Worm (Caenorhabditis elegans) whole organism, young adult: ENCODE measurements around the gene Y45G5AM.3.

Experiments used
- B0019.2 ChIP-seq: fragments of 200-800 bp; sonication (Bioruptor generic); conservative IDR thresholded peaks from 2 replicates; pipeline ENCODE4 v1.3.6; 2022; ENCODE audit warnings: missing genetic modification reagents, missing genetic modification characterization, missing compliant biosample characterization
- B0035.1 ChIP-seq: sonication (generic microtip); optimal IDR thresholded peaks from 2 replicates; lab custom pipeline; 2016; ENCODE audit warnings: missing genetic modification characterization, mild to moderate bottlenecking, missing compliant biosample characterization, missing genotype, missing genetic modification reagents
- B0261.1 ChIP-seq: sonication (generic microtip); optimal IDR thresholded peaks from 2 replicates; lab custom pipeline; 2016; ENCODE audit warnings: mild to moderate bottlenecking, missing genetic modification characterization, moderate library complexity, missing compliant biosample characterization
- C06A6.2 ChIP-seq: fragments of 200-800 bp; sonication (Bioruptor generic); conservative IDR thresholded peaks from 2 replicates; pipeline ENCODE4 v1.3.6; 2022; ENCODE audit warnings: missing genetic modification characterization, missing compliant biosample characterization
- F23B12.7 ChIP-seq: sonication (generic microtip); optimal IDR thresholded peaks from 2 replicates; lab custom pipeline; 2017; ENCODE audit warnings: missing genetic modification characterization, mild to moderate bottlenecking, missing compliant biosample characterization, antibody characterized with exemption, moderate library complexity; ENCODE audit not compliant: insufficient read depth
- F57C9.4 ChIP-seq: sonication (generic microtip); optimal IDR thresholded peaks from 2 replicates; lab custom pipeline; 2017; ENCODE audit warnings: mild to moderate bottlenecking, missing genetic modification characterization, missing compliant biosample characterization
- K11D2.4 ChIP-seq: fragments of 200-800 bp; sonication (Bioruptor generic); IDR thresholded peaks from 2 replicates; pipeline ENCODE4 v1.3.6; 2022; ENCODE audit warnings: missing genetic modification reagents, missing genetic modification characterization, missing compliant biosample characterization
- T26A5.8 ChIP-seq: sonication (generic microtip); optimal IDR thresholded peaks from 2 replicates; lab custom pipeline; 2016; ENCODE audit warnings: missing genetic modification characterization, missing compliant biosample characterization
- Y53G8AR.9 ChIP-seq: fragments of 200-800 bp; sonication (Bioruptor generic); conservative IDR thresholded peaks from 2 replicates; pipeline ENCODE4 v1.3.6; 2022; ENCODE audit warnings: missing genetic modification reagents, missing genetic modification characterization, missing compliant biosample characterization
- ama-1 ChIP-seq, 3 experiments: fragments of 150-350 bp in 1 of 3; sonication (generic microtip) in 2 of 3; optimal IDR thresholded peaks; 2 replicates each; lab custom pipeline; 2014 to 2018; ENCODE audit warnings: missing biosample characterization in 2 of 3, missing genetic modification characterization in 2 of 3, missing genetic modification reagents in 2 of 3
- atf-7 ChIP-seq: sonication (generic microtip); optimal IDR thresholded peaks from 2 replicates; lab custom pipeline; 2017; ENCODE audit warnings: mild to moderate bottlenecking, missing genetic modification characterization, missing compliant biosample characterization
- attf-5 ChIP-seq: fragments of 200-800 bp; sonication (Bioruptor generic); optimal IDR thresholded peaks from 2 replicates; lab custom pipeline; 2018; ENCODE audit warnings: mild to moderate bottlenecking, missing genetic modification characterization, missing compliant biosample characterization
- attf-6 ChIP-seq: fragments of 200-800 bp; sonication (Bioruptor generic); IDR thresholded peaks from 2 replicates; pipeline ENCODE4 v1.3.6; 2022; ENCODE audit warnings: missing genetic modification reagents, missing genetic modification characterization, missing compliant biosample characterization
- ceh-100 ChIP-seq: fragments of 200-800 bp; sonication (Bioruptor generic); IDR thresholded peaks from 2 replicates; pipeline ENCODE4 v1.3.6; 2022; ENCODE audit warnings: missing genetic modification reagents, missing genetic modification characterization, missing compliant biosample characterization
- ceh-79 ChIP-seq: sonication (generic microtip); optimal IDR thresholded peaks from 2 replicates; lab custom pipeline; 2017; ENCODE audit warnings: mild to moderate bottlenecking, missing genetic modification characterization, missing compliant biosample characterization
- chd-7 ChIP-seq: sonication (generic microtip); optimal IDR thresholded peaks from 2 replicates; lab custom pipeline; 2016; ENCODE audit warnings: mild to moderate bottlenecking, missing genetic modification characterization, moderate library complexity, missing compliant biosample characterization
- dpff-1 ChIP-seq: sonication (generic microtip); optimal IDR thresholded peaks from 2 replicates; lab custom pipeline; 2017; ENCODE audit warnings: mild to moderate bottlenecking, missing genetic modification characterization, missing compliant biosample characterization
- dpl-1 ChIP-seq: fragments of 150-350 bp; optimal IDR thresholded peaks from 2 replicates; lab custom pipeline; 2014; ENCODE audit warnings: missing biosample characterization, missing genetic modification reagents, missing genetic modification characterization
- egl-44 ChIP-seq: fragments of 200-800 bp; sonication (Bioruptor generic); IDR thresholded peaks from 2 replicates; pipeline ENCODE4 v1.3.6; 2022; ENCODE audit warnings: missing genetic modification reagents, missing genetic modification characterization, missing compliant biosample characterization
- egrh-3 ChIP-seq: fragments of 200-800 bp; sonication (Bioruptor generic); IDR thresholded peaks from 2 replicates; pipeline ENCODE4 v1.3.6; 2022; ENCODE audit warnings: missing genetic modification reagents, missing genetic modification characterization, missing compliant biosample characterization
- fkh-3 ChIP-seq: sonication (generic microtip); optimal IDR thresholded peaks from 2 replicates; lab custom pipeline; 2016; ENCODE audit warnings: mild to moderate bottlenecking, missing genetic modification characterization, missing compliant biosample characterization
- gei-17 ChIP-seq: fragments of 200-800 bp; sonication (Bioruptor generic); optimal IDR thresholded peaks from 2 replicates; lab custom pipeline; 2018; ENCODE audit warnings: mild to moderate bottlenecking, missing genetic modification characterization, missing compliant biosample characterization
- hlh-12 ChIP-seq: sonication (generic microtip); optimal IDR thresholded peaks from 2 replicates; lab custom pipeline; 2016; ENCODE audit warnings: missing genetic modification characterization, missing compliant biosample characterization
- lag-1 ChIP-seq: fragments of 200-800 bp; sonication (Bioruptor generic); IDR thresholded peaks from 2 replicates; pipeline ENCODE4 v1.3.6; 2022; ENCODE audit warnings: missing genetic modification reagents, missing genetic modification characterization, missing compliant biosample characterization
- let-607 ChIP-seq, 2 experiments: fragments of 200-800 bp in 1 of 2; sonication (Bioruptor generic) in 1 of 2; sonication (generic microtip) in 1 of 2; optimal IDR thresholded peaks; 2 replicates each; lab custom pipeline; 2016 to 2018; ENCODE audit warnings: mild to moderate bottlenecking in 2 of 2, missing compliant biosample characterization in 2 of 2, missing genetic modification characterization in 2 of 2, moderate library complexity in 2 of 2, missing genotype in 1 of 2
- lin-40 ChIP-seq: sonication (generic microtip); optimal IDR thresholded peaks from 2 replicates; lab custom pipeline; 2016; ENCODE audit warnings: missing genetic modification characterization, mild to moderate bottlenecking, missing compliant biosample characterization, missing genotype, missing genetic modification reagents
- lsy-27 ChIP-seq: sonication (generic microtip); optimal IDR thresholded peaks from 2 replicates; lab custom pipeline; 2017; ENCODE audit warnings: missing genetic modification characterization, mild to moderate bottlenecking, missing compliant biosample characterization, antibody characterized with exemption, missing genotype, borderline replicate concordance; ENCODE audit not compliant: insufficient read depth
- madf-6 ChIP-seq: fragments of 200-800 bp; sonication (Bioruptor generic); IDR thresholded peaks from 2 replicates; pipeline ENCODE4 v1.3.6; 2022; ENCODE audit warnings: missing genetic modification reagents, missing genetic modification characterization, missing compliant biosample characterization
- mcd-1 ChIP-seq: fragments of 200-800 bp; sonication (Bioruptor generic); IDR thresholded peaks from 2 replicates; pipeline ENCODE4 v1.3.6; 2022; ENCODE audit warnings: missing genetic modification reagents, missing genetic modification characterization, missing compliant biosample characterization
- mes-4 ChIP-seq: sonication (generic microtip); optimal IDR thresholded peaks from 2 replicates; lab custom pipeline; 2016; ENCODE audit warnings: missing genotype, missing genetic modification characterization, missing compliant biosample characterization
- nhr-90 ChIP-seq: sonication (generic microtip); optimal IDR thresholded peaks from 2 replicates; lab custom pipeline; 2016; ENCODE audit warnings: missing genotype, mild to moderate bottlenecking, missing genetic modification characterization, missing compliant biosample characterization
- snpc-1.1 ChIP-seq: sonication (generic microtip); optimal IDR thresholded peaks from 2 replicates; lab custom pipeline; 2017; ENCODE audit warnings: missing genetic modification characterization, mild to moderate bottlenecking, missing compliant biosample characterization, antibody characterized with exemption, moderate library complexity, missing genotype, missing genetic modification reagents; ENCODE audit not compliant: insufficient read depth
- sptf-2 ChIP-seq: fragments of 200-800 bp; sonication (Bioruptor generic); optimal IDR thresholded peaks from 2 replicates; lab custom pipeline; 2018; ENCODE audit warnings: mild to moderate bottlenecking, missing genetic modification characterization, missing compliant biosample characterization
- tbx-9 ChIP-seq: sonication (generic microtip); optimal IDR thresholded peaks from 2 replicates; lab custom pipeline; 2016; ENCODE audit warnings: borderline replicate concordance, missing genetic modification characterization, inconsistent platforms, missing compliant biosample characterization
- zim-3 ChIP-seq: sonication (generic microtip); optimal IDR thresholded peaks from 2 replicates; lab custom pipeline; 2017; ENCODE audit warnings: mild to moderate bottlenecking, missing genetic modification characterization, moderate library complexity, missing compliant biosample characterization

Y45G5AM.3 gene

DNA sequence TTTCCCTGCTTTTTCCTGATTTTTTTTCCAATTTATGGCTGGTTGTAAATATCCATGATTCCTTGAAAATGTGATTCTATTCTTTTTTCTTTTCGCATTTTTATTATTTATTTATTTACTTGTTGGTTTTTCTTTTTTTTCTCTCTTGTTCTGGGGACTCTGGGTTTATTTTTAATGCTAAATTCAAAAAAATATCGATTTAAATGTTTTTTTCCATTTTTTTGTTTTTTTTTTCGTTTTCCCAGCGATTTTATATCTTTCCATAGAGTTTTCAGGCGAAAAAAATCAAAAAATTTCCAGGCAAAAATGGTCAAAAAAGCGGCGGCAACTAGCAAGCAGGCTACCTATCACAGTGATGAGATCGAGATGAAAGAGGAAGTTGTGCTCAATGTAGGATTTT, 34.8 kb downstream of the Y45G5AM.3 start, which contains the start of gene rpac-40:
Gene rpac-40 (plus strand): TSS at position 301 of the 400 bp plus-strand sequence.
- TF ChIP-seq Y53G8AR.9 (GFP tag; lab: Robert Waterston, UW) (no peak), madf-6 (GFP tag; lab: Robert Waterston, UW) (0 out of 2 replicates have a peak, but pooled peaks have one; percentile 10)
- TF ChIP-seq, all 124 proteins: peak for 1

DNA sequence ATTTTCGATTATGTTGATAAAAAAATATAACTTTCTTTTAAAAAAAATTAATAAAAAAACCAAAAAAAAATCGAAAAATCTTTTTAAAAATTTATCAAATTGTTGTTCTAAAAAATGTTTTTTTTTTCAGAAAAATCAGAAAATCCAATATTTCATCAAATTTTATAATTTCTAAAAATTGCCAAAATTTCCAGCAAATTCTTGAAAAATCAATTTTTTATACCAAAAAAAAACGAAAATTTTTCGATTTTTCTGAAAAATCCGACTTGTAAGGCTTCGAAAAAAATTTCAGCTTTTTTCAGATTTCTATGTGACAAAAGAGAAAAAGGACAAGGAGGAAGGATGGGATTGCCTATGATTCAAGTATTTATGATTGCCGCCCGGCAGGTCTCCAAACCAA, 40.1 kb downstream of the Y45G5AM.3 start, which contains the start of gene H43I07.1:
Gene H43I07.1 (plus strand): TSS at position 301 of the 400 bp plus-strand sequence.
- TF ChIP-seq sptf-2 (GFP tag; lab: Kevin White, UChicago) (no peak), fkh-3 (tag; lab: Kevin White, UChicago) (no peak), lsy-27 (no peak), let-607 (tag; optimal IDR thresholded peaks at IDR 0.05; lab: Kevin White, UChicago) (no peak), F57C9.4 (tag; lab: Kevin White, UChicago) (no peak), C06A6.2 (GFP tag; lab: Robert Waterston, UW) (no peak), egrh-3 (no peak), K11D2.4 (GFP tag; lab: Robert Waterston, UW) (no peak), nhr-90 (tag; lab: Kevin White, UChicago) (no peak), hlh-12 (tag; lab: Kevin White, UChicago) (no peak), mes-4 (no peak), snpc-1.1 (tag; lab: Kevin White, UChicago) (no peak), B0019.2 (GFP tag; lab: Robert Waterston, UW) (no peak), gei-17 (no peak), egl-44 (GFP tag; lab: Robert Waterston, UW) (no peak), zim-3 (tag; lab: Kevin White, UChicago) (no peak), attf-5 (GFP tag; lab: Kevin White, UChicago) (no peak), dpl-1 (GFP tag; lab: Kevin White, UChicago) (no peak), dpff-1 (tag; lab: Kevin White, UChicago) (no peak)
- TF ChIP-seq, all 124 proteins: peak for 0

DNA sequence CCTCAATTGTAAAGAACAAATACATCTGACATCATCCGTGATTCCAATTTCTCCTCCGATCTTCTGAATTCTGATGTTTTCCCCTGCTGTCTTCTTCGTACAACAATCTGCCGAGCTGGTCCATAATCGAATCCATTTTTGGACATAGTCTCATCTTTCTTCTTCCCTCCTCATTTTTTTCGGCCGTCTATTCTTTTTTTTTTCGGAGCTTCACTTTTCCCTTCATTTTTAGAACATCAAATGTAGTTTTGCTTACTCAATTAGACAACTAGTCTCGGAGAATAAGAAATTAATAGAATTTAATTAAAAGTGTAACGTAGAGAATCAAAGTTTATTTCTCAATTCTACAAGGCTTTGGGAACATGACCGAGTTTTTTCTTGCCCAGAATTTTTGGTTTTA, 47.2 kb downstream of the Y45G5AM.3 start:
- TF ChIP-seq chd-7 (no peak), ceh-100 (GFP tag; lab: Robert Waterston, UW) (no peak), mcd-1 (GFP tag; lab: Robert Waterston, UW) (no peak), K11D2.4 (GFP tag; lab: Robert Waterston, UW) (no peak), atf-7 (tag; lab: Kevin White, UChicago) (no peak), B0261.1 (tag; lab: Kevin White, UChicago) (no peak), Y53G8AR.9 (GFP tag; lab: Robert Waterston, UW) (no peak), hlh-12 (tag; lab: Kevin White, UChicago) (no peak), lag-1 (GFP tag; lab: Robert Waterston, UW) (no peak), nhr-90 (tag; lab: Kevin White, UChicago) (no peak), T26A5.8 (tag; lab: Kevin White, UChicago) (no peak), let-607 (tag; optimal IDR thresholded peaks at IDR 0.05; lab: Kevin White, UChicago) (no peak), ceh-79 (tag; lab: Kevin White, UChicago) (no peak), tbx-9 (no peak), fkh-3 (tag; lab: Kevin White, UChicago) (no peak), B0035.1 (no peak), lin-40 (no peak), ama-1 (optimal IDR thresholded peaks at IDR 0.05; lab: Kevin White, UChicago) (no peak), ama-1 (GFP tag; optimal IDR thresholded peaks at IDR 0.05; lab: Kevin White, UChicago) (no peak), attf-6 (GFP tag; lab: Robert Waterston, UW) (no peak), F23B12.7 (tag; lab: Kevin White, UChicago) (no peak)
